Worm (Caenorhabditis elegans): Measurements from ENCODE around the gene idpp-14.

ce11 chrX:16094370-16094769 lies 12.2 kb downstream of the idpp-14 start, which contains the start of gene C30F2.5:
- no peak for TF ChIP-seq ztf-6 (GFP tag; IDR thresholded peaks at IDR 0.05)
- no peak for TF ChIP-seq F49E8.2 (tag; optimal IDR thresholded peaks at IDR 0.05; ENCODE audit: insufficient read depth)
- no peak for TF ChIP-seq mes-4 (tag; optimal IDR thresholded peaks at IDR 0.05)
- TF ChIP-seq tbp1 (GFP tag; optimal IDR thresholded peaks at IDR 0.05) = no peak
- no peak for TF ChIP-seq unc-62 (GFP tag; optimal IDR thresholded peaks at IDR 0.05)
- no peak for TF ChIP-seq nfya-1 (tag; optimal IDR thresholded peaks at IDR 0.05; ENCODE audit: borderline replicate concordance, insufficient read depth)

All from whole organism, young adult.